Fruit fly (Drosophila melanogaster): ENCODE data around the gene Usp39.

The Usp39 gene

dm6 chrX:18843229-18844033 lies 14.6 kb upstream of the Usp39 start, which contains the start of gene htk (continued):
- TF ChIP-seq CG4707 (GFP tag; optimal IDR thresholded peaks at IDR 0.05): peak; percentile 12
- TF ChIP-seq CG8281 (tag; optimal IDR thresholded peaks at IDR 0.05): no peak
- no peak for TF ChIP-seq dan (GFP tag; IDR thresholded peaks at IDR 0.05)
- TF ChIP-seq Dip2 (GFP tag; IDR thresholded peaks at IDR 0.05): peak; percentile 91
- peak; percentile 32; the same call in 1 of the 2 replicates for TF ChIP-seq Taf1 (GFP tag; IDR thresholded peaks at IDR 0.05)
- TF ChIP-seq CG17829 (tag; optimal IDR thresholded peaks at IDR 0.05): peak; percentile 79
- TF ChIP-seq CG4854 (GFP tag; optimal IDR thresholded peaks at IDR 0.05): peak; percentile 18
- peak; percentile 82 for TF ChIP-seq chn (GFP tag; optimal IDR thresholded peaks at IDR 0.05)
- TF ChIP-seq eve (GFP tag; optimal IDR thresholded peaks at IDR 0.05): no peak
- TF ChIP-seq hth (optimal IDR thresholded peaks at IDR 0.05): no peak
- peak; percentile 55 for TF ChIP-seq CG10209 (GFP tag; optimal IDR thresholded peaks at IDR 0.05)
- peak; percentile 99 for TF ChIP-seq Sry-δ (GFP tag; optimal IDR thresholded peaks at IDR 0.05)
- TF ChIP-seq schlank (tag; optimal IDR thresholded peaks at IDR 0.05): no peak
- TF ChIP-seq ase (GFP tag; IDR thresholded peaks at IDR 0.05): peak; percentile 62; the same call in 2 of the 3 replicates
- TF ChIP-seq Dp (GFP tag; optimal IDR thresholded peaks at IDR 0.05): peak; percentile 59
- TF ChIP-seq Sox102F (GFP tag; optimal IDR thresholded peaks at IDR 0.05): peak; percentile 65
- TF ChIP-seq ATbp (GFP tag; optimal IDR thresholded peaks at IDR 0.05): peak; percentile 56
- TF ChIP-seq insv (GFP tag; optimal IDR thresholded peaks at IDR 0.05): peak in 1 of 2 experiments; percentile 71
- TF ChIP-seq CG17328 (GFP tag; IDR thresholded peaks at IDR 0.05): peak; percentile 64
- TF ChIP-seq CG2202 (tag; optimal IDR thresholded peaks at IDR 0.05): no peak
- peak; percentile 17 for TF ChIP-seq Vsx1 (GFP tag; optimal IDR thresholded peaks at IDR 0.05)
- TF ChIP-seq so (GFP tag; IDR thresholded peaks at IDR 0.05): no peak
- TF ChIP-seq CG13624 (GFP tag; optimal IDR thresholded peaks at IDR 0.05): peak; percentile 79
- peak; percentile 83 for TF ChIP-seq zfh1 (GFP tag; IDR thresholded peaks at IDR 0.05)
- no peak for TF ChIP-seq sc (optimal IDR thresholded peaks at IDR 0.05)
- TF ChIP-seq sc (GFP tag; optimal IDR thresholded peaks at IDR 0.05): peak; percentile 3
- peak; percentile 80 for TF ChIP-seq hbn (GFP tag; IDR thresholded peaks at IDR 0.05; ENCODE audit: partially characterized antibody)
- TF ChIP-seq CG3407 (GFP tag; optimal IDR thresholded peaks at IDR 0.05): peak; percentile 27
- peak; percentile 38 for TF ChIP-seq ERR (GFP tag; optimal IDR thresholded peaks at IDR 0.05)
- no peak for TF ChIP-seq CG17802 (tag; optimal IDR thresholded peaks at IDR 0.05)
- TF ChIP-seq CG30020 (tag; optimal IDR thresholded peaks at IDR 0.05): no peak
- peak; percentile 93 for TF ChIP-seq CG17385 (GFP tag; optimal IDR thresholded peaks at IDR 0.05)
- peak; percentile 72 for TF ChIP-seq gro (GFP tag; optimal IDR thresholded peaks at IDR 0.05)
- peak; percentile 60 for TF ChIP-seq E2f2 (GFP tag; IDR thresholded peaks at IDR 0.05)
- TF ChIP-seq Ptx1 (GFP tag; IDR thresholded peaks at IDR 0.05): peak; percentile 64
- TF ChIP-seq CG15269 (tag; optimal IDR thresholded peaks at IDR 0.05): peak; percentile 52
- TF ChIP-seq lab (GFP tag; optimal IDR thresholded peaks at IDR 0.05): peak; percentile 49
- TF ChIP-seq dmrt99B (tag; optimal IDR thresholded peaks at IDR 0.05): peak; percentile 46
- no peak for TF ChIP-seq wor (GFP tag; IDR thresholded peaks at IDR 0.05)
- peak; percentile 72 for TF ChIP-seq Camta (GFP tag; optimal IDR thresholded peaks at IDR 0.05)
- TF ChIP-seq Mes4 (GFP tag; optimal IDR thresholded peaks at IDR 0.05): peak; percentile 64
- no peak for TF ChIP-seq aop (GFP tag; IDR thresholded peaks at IDR 0.05)
- TF ChIP-seq crol (GFP tag; IDR thresholded peaks at IDR 0.05): no peak
- no peak for TF ChIP-seq toy (GFP tag; IDR thresholded peaks at IDR 0.05)
- peak; percentile 94 for TF ChIP-seq pzg (GFP tag; optimal IDR thresholded peaks at IDR 0.05)
- peak; percentile 74 for TF ChIP-seq YL-1 (GFP tag; optimal IDR thresholded peaks at IDR 0.05)
- TF ChIP-seq CG34422 (GFP tag; IDR thresholded peaks at IDR 0.05): peak; percentile 96
- TF ChIP-seq CG32767 (GFP tag; IDR thresholded peaks at IDR 0.05): no peak
- TF ChIP-seq CG31388 (GFP tag; optimal IDR thresholded peaks at IDR 0.05): peak; percentile 41
- peak; percentile 60 for TF ChIP-seq trh (GFP tag; optimal IDR thresholded peaks at IDR 0.05)
